Fruit fly (Drosophila melanogaster) S2 (cell line): ENCODE results near the gene Gos28.

Experiments
- CG8478 ChIP-seq: fragments of >200 bp; optimal IDR thresholded peaks from 2 replicates; lab custom pipeline; 2018
- CTCF ChIP-seq, 2 experiments: fragments of >200 bp; optimal IDR thresholded peaks; 2 replicates each; lab custom pipeline; 2018

- TF ChIP-seq CG8478 (lab: Kevin White, UChicago) = no peak
- no peak for TF ChIP-seq CTCF (optimal IDR thresholded peaks at IDR 0.05; lab: Kevin White, UChicago)
Measured at dm6 chr3R:18616007-18616406, 47.5 kb upstream of the Gos28 start.
